Fruit fly (Drosophila melanogaster) whole organism: ENCODE results near the gene CG31808.

Experiments used
- CG8478 ChIP-seq: fragments of >200 bp; optimal IDR thresholded peaks from 2 replicates; lab custom pipeline; 2018; ENCODE audit warnings: inconsistent platforms
- Dll ChIP-seq: fragments of >200 bp; optimal IDR thresholded peaks from 2 replicates; lab custom pipeline; 2017
- pan ChIP-seq: fragments of >200 bp; optimal IDR thresholded peaks from 2 replicates; lab custom pipeline; 2017
- psq ChIP-seq: fragments of >200 bp; optimal IDR thresholded peaks from 2 replicates; lab custom pipeline; 2017
- usp ChIP-seq: fragments of >200 bp; optimal IDR thresholded peaks from 2 replicates; lab custom pipeline; 2017; ENCODE audit warnings: missing biosample characterization, missing genetic modification characterization, mixed read lengths

- TF ChIP-seq psq, result no peak
- no peak for TF ChIP-seq Dll
- TF ChIP-seq pan, result no peak
- no peak for TF ChIP-seq CG8478 (lab: Kevin White, UChicago)
- TF ChIP-seq usp (GFP tag; lab: Kevin White, UChicago), result no peak
Observed at dm6 chr2L:16738206-16738900, 22.4 kb upstream of the CG31808 start, which contains the start of the genes glu and ChLD3.
